Fruit fly (Drosophila melanogaster) whole organism, prepupa: ENCODE results near the gene Cpr92A.

Source experiments
- Blimp-1 ChIP-seq: fragments of 200-800 bp; sonication (Bioruptor generic); optimal IDR thresholded peaks from 3 replicates; lab custom pipeline; 2017; ENCODE audit warnings: missing biosample characterization, missing genetic modification characterization, mild to moderate bottlenecking, moderate library complexity, missing genetic modification reagents
- CG11762 ChIP-seq: fragments of 200-800 bp; sonication (Bioruptor generic); optimal IDR thresholded peaks from 3 replicates; lab custom pipeline; 2016; ENCODE audit warnings: missing biosample characterization, missing genetic modification characterization; ENCODE audit not compliant: insufficient read depth
- CG11902 ChIP-seq: fragments of 200-800 bp; sonication (Bioruptor generic); optimal IDR thresholded peaks from 3 replicates; lab custom pipeline; 2016; ENCODE audit warnings: missing biosample characterization, missing genetic modification characterization
- CG1621 ChIP-seq: fragments of 200-800 bp; sonication (Bioruptor generic); optimal IDR thresholded peaks from 3 replicates; lab custom pipeline; 2018; ENCODE audit warnings: missing biosample characterization, mild to moderate bottlenecking, missing genetic modification characterization
- CG16779 ChIP-seq: fragments of 200-800 bp; sonication (Bioruptor generic); optimal IDR thresholded peaks from 3 replicates; lab custom pipeline; 2017; ENCODE audit warnings: missing biosample characterization, mild to moderate bottlenecking, missing genetic modification characterization
- CG3032 ChIP-seq: fragments of 200-800 bp; optimal IDR thresholded peaks from 2 replicates; lab custom pipeline; 2019; ENCODE audit warnings: missing biosample characterization, mild to moderate bottlenecking, missing genetic modification characterization, moderate library complexity
- CG31627 ChIP-seq: fragments of 200-800 bp; sonication (Bioruptor generic); optimal IDR thresholded peaks from 3 replicates; lab custom pipeline; 2016; ENCODE audit warnings: missing biosample characterization, missing genetic modification characterization
- CG32006 ChIP-seq: fragments of 200-800 bp; sonication (Bioruptor generic); optimal IDR thresholded peaks from 3 replicates; lab custom pipeline; 2017; ENCODE audit warnings: missing biosample characterization, mild to moderate bottlenecking, missing genetic modification characterization
- CG4318 ChIP-seq: fragments of 200-800 bp; sonication (Bioruptor generic); optimal IDR thresholded peaks from 3 replicates; lab custom pipeline; 2017; ENCODE audit warnings: missing biosample characterization, mild to moderate bottlenecking, missing genetic modification characterization
- CG6163 ChIP-seq: fragments of 200-800 bp; sonication (Bioruptor generic); IDR thresholded peaks from 3 replicates; pipeline ENCODE4 v1.3.6; 2022; ENCODE audit warnings: missing biosample characterization, missing genetic modification characterization
- CG6276 ChIP-seq: fragments of 200-800 bp; sonication (Bioruptor generic); optimal IDR thresholded peaks from 2 replicates; lab custom pipeline; 2017; ENCODE audit warnings: missing biosample characterization, mild to moderate bottlenecking, missing genetic modification characterization
- CG6792 ChIP-seq: fragments of 200-800 bp; sonication (Bioruptor generic); optimal IDR thresholded peaks from 3 replicates; lab custom pipeline; 2016; ENCODE audit warnings: missing biosample characterization, missing genetic modification characterization
- CG6808 ChIP-seq: fragments of 200-800 bp; sonication (Bioruptor generic); optimal IDR thresholded peaks from 3 replicates; lab custom pipeline; 2017; ENCODE audit warnings: missing biosample characterization, missing genetic modification characterization, mild to moderate bottlenecking, moderate library complexity, missing genetic modification reagents
- CG7368 ChIP-seq: fragments of 200-800 bp; sonication (Bioruptor generic); optimal IDR thresholded peaks from 3 replicates; lab custom pipeline; 2016; ENCODE audit warnings: missing biosample characterization, missing genetic modification characterization
- Eip78C ChIP-seq: fragments of 200-800 bp; sonication (Bioruptor generic); peaks from one replicate; lab custom pipeline; 2016; ENCODE audit warnings: missing biosample characterization, missing genetic modification characterization
- Ets21C ChIP-seq: fragments of 200-800 bp; sonication (Bioruptor generic); optimal IDR thresholded peaks from 3 replicates; lab custom pipeline; 2016; ENCODE audit warnings: missing biosample characterization, missing genetic modification characterization
- Ets96B ChIP-seq: fragments of 200-800 bp; optimal IDR thresholded peaks from 2 replicates; lab custom pipeline; 2019; ENCODE audit warnings: missing biosample characterization, mild to moderate bottlenecking, missing genetic modification characterization, moderate library complexity
- Gug ChIP-seq: fragments of 200-800 bp; sonication (Bioruptor generic); IDR thresholded peaks from 2 replicates; pipeline ENCODE4 v1.3.6; 2022; ENCODE audit warnings: missing biosample characterization, missing genetic modification characterization
- Hr39 ChIP-seq: fragments of 200-800 bp; sonication (Bioruptor generic); optimal IDR thresholded peaks from 2 replicates; lab custom pipeline; 2016; ENCODE audit warnings: missing biosample characterization, missing genetic modification characterization
- Hr4 ChIP-seq: fragments of 200-800 bp; sonication (Bioruptor generic); optimal IDR thresholded peaks from 3 replicates; lab custom pipeline; 2016; ENCODE audit warnings: missing biosample characterization, missing genetic modification characterization
- Lpt ChIP-seq: fragments of 200-800 bp; sonication (Bioruptor generic); optimal IDR thresholded peaks from 3 replicates; lab custom pipeline; 2016; ENCODE audit warnings: missing biosample characterization, missing genetic modification characterization
- Met ChIP-seq: fragments of 200-800 bp; sonication (Bioruptor generic); optimal IDR thresholded peaks from 3 replicates; lab custom pipeline; 2016; ENCODE audit warnings: missing biosample characterization, missing genetic modification characterization
- OdsH ChIP-seq: fragments of 200-800 bp; sonication (Bioruptor generic); optimal IDR thresholded peaks from 3 replicates; lab custom pipeline; 2016; ENCODE audit warnings: missing biosample characterization, missing genetic modification characterization
- Smox ChIP-seq: fragments of 200-800 bp; sonication (Bioruptor generic); optimal IDR thresholded peaks from 3 replicates; lab custom pipeline; 2016; ENCODE audit warnings: missing biosample characterization, missing genetic modification characterization
- Sox102F ChIP-seq: fragments of 200-800 bp; sonication (Bioruptor generic); optimal IDR thresholded peaks from 2 replicates; lab custom pipeline; 2016; ENCODE audit warnings: missing biosample characterization, mild to moderate bottlenecking, missing genetic modification characterization
- Sox15 ChIP-seq: fragments of 200-800 bp; sonication (Bioruptor generic); optimal IDR thresholded peaks from 3 replicates; lab custom pipeline; 2016; ENCODE audit warnings: missing biosample characterization, missing genetic modification characterization
- achi ChIP-seq: fragments of 200-800 bp; sonication (Bioruptor generic); optimal IDR thresholded peaks from 3 replicates; lab custom pipeline; 2016; ENCODE audit warnings: missing biosample characterization, missing genetic modification characterization
- acj6 ChIP-seq: fragments of 200-800 bp; sonication (Bioruptor generic); optimal IDR thresholded peaks from 3 replicates; lab custom pipeline; 2016; ENCODE audit warnings: missing biosample characterization, missing genetic modification characterization
- dsx ChIP-seq: fragments of 200-800 bp; optimal IDR thresholded peaks from 3 replicates; lab custom pipeline; 2019; ENCODE audit warnings: missing biosample characterization, mild to moderate bottlenecking, missing genetic modification characterization, moderate library complexity; ENCODE audit not compliant: poor library complexity, severe bottlenecking
- fd85E ChIP-seq: fragments of 200-800 bp; sonication (Bioruptor generic); optimal IDR thresholded peaks from 3 replicates; lab custom pipeline; 2016; ENCODE audit warnings: missing biosample characterization, missing genetic modification characterization
- fkh ChIP-seq: fragments of 200-800 bp; sonication (Bioruptor generic); optimal IDR thresholded peaks from 3 replicates; lab custom pipeline; 2017; ENCODE audit warnings: missing biosample characterization, mild to moderate bottlenecking, missing genetic modification characterization, moderate library complexity
- lz ChIP-seq: fragments of 200-800 bp; sonication (Bioruptor generic); optimal IDR thresholded peaks from 3 replicates; lab custom pipeline; 2016; ENCODE audit warnings: missing biosample characterization, missing genetic modification characterization
- pdm3 ChIP-seq: fragments of 200-800 bp; sonication (Bioruptor generic); optimal IDR thresholded peaks from 3 replicates; lab custom pipeline; 2016; ENCODE audit warnings: missing biosample characterization, missing genetic modification characterization
- salr ChIP-seq, 2 experiments: fragments of 200-800 bp; sonication (Bioruptor generic); optimal IDR thresholded peaks; 3 replicates each; lab custom pipeline; 2016 to 2018; ENCODE audit warnings: missing biosample characterization in 2 of 2, missing genetic modification characterization in 2 of 2, mild to moderate bottlenecking in 1 of 2
- spab ChIP-seq: fragments of 200-800 bp; sonication (Bioruptor generic); optimal IDR thresholded peaks from 2 replicates; lab custom pipeline; 2017; ENCODE audit warnings: missing biosample characterization, mild to moderate bottlenecking, missing genetic modification characterization, missing genetic modification reagents
- ss ChIP-seq, 2 experiments: fragments of 200-800 bp; sonication (Bioruptor generic); optimal IDR thresholded peaks; 2 replicates in 1 of 2; 3 replicates in 1 of 2; lab custom pipeline; 2017 to 2018; ENCODE audit warnings: mild to moderate bottlenecking in 2 of 2, missing biosample characterization in 2 of 2, missing genetic modification characterization in 2 of 2, moderate library complexity in 1 of 2
- svp ChIP-seq: fragments of 200-800 bp; sonication (Bioruptor generic); peaks from one replicate; lab custom pipeline; 2016; ENCODE audit warnings: missing biosample characterization, missing genetic modification characterization
- topi ChIP-seq: fragments of 200-800 bp; sonication (Bioruptor generic); optimal IDR thresholded peaks from 3 replicates; lab custom pipeline; 2016; ENCODE audit warnings: missing biosample characterization, missing genetic modification characterization
- vri ChIP-seq: fragments of 200-800 bp; sonication (Bioruptor generic); optimal IDR thresholded peaks from 3 replicates; lab custom pipeline; 2016; ENCODE audit warnings: missing biosample characterization, mild to moderate bottlenecking, missing genetic modification characterization

Gene Cpr92A

dm6 chr3R:19612908-19613431 lies 14.2 kb upstream of the Cpr92A start, which contains the start of gene CG16727:
Gene CG16727 (plus strand): TSS chr3R:19613381.
- TF ChIP-seq CG6163 (GFP tag; lab: Robert Waterston, UW) (no peak), OdsH (GFP tag; lab: Kevin White, UChicago) (no peak), fkh (peak; percentile 77)

- TF ChIP-seq CG1621 (tag; lab: Kevin White, UChicago) (no peak), CG32006 (GFP tag; lab: Kevin White, UChicago) (no peak), Met (no peak), CG16779 (tag; lab: Kevin White, UChicago) (no peak), fkh (peak; percentile 10), Ets96B (no peak), Sox102F (GFP tag; lab: Kevin White, UChicago) (no peak), lz (GFP tag; lab: Kevin White, UChicago) (no peak)
- TF ChIP-seq, all 60 proteins: peak for 1
These were observed 11.2 kb upstream of the Cpr92A start, which contains the start of gene CG17752 for dm6 chr3R:19609925-19610324. Gene CG17752 (plus strand): TSS chr3R:19610225.

- TF ChIP-seq ss (GFP tag; optimal IDR thresholded peaks at IDR 0.05; lab: Kevin White, UChicago) (no peak), spab (GFP tag; lab: Kevin White, UChicago) (no peak), achi (GFP tag; lab: Kevin White, UChicago) (no peak), fkh (no peak), CG4318 (GFP tag; lab: Kevin White, UChicago) (no peak), topi (GFP tag; lab: Kevin White, UChicago) (no peak), CG11762 (no peak), pdm3 (GFP tag; lab: Kevin White, UChicago) (no peak), fd85E (GFP tag; lab: Kevin White, UChicago) (no peak), CG32006 (GFP tag; lab: Kevin White, UChicago) (no peak), Sox15 (GFP tag; lab: Kevin White, UChicago) (no peak), CG3032 (tag; lab: Kevin White, UChicago) (no peak), CG1621 (tag; lab: Kevin White, UChicago) (no peak), Gug (GFP tag; lab: Robert Waterston, UW) (no peak)
These were observed 8.2 kb upstream of the Cpr92A start, which contains the start of gene CG17751 for dm6 chr3R:19606954-19607353. Gene CG17751 (plus strand): TSS chr3R:19607254.

dm6 chr3R:19602996-19603395 lies 4.2 kb upstream of the Cpr92A start, which contains the start of gene CG7342:
Gene CG7342 (plus strand): TSS chr3R:19603375.
- TF ChIP-seq Eip78C (GFP tag; lab: Kevin White, UChicago) (no peak), Smox (peak; percentile 65), dsx (GFP tag; lab: Kevin White, UChicago) (no peak), CG6163 (GFP tag; lab: Robert Waterston, UW) (no peak), lz (GFP tag; lab: Kevin White, UChicago) (peak; percentile 51), Met (peak; percentile 67), Hr39 (peak; percentile 65), Sox102F (GFP tag; lab: Kevin White, UChicago) (peak; percentile 71), Ets21C (GFP tag; lab: Kevin White, UChicago) (peak; percentile 31), CG6808 (GFP tag; lab: Kevin White, UChicago) (no peak), CG4318 (GFP tag; lab: Kevin White, UChicago) (no peak), CG11762 (no peak), vri (GFP tag; lab: Kevin White, UChicago) (peak; percentile 67), CG31627 (GFP tag; lab: Kevin White, UChicago) (peak; percentile 64), svp (GFP tag; lab: Kevin White, UChicago) (peak; percentile 83), CG11902 (GFP tag; lab: Kevin White, UChicago) (no peak)
- TF ChIP-seq, all 60 proteins: peak for 9

dm6 chr3R:19600335-19600734 lies 1.6 kb upstream of the Cpr92A start, which contains the start of gene CG7333:
Gene CG7333 (plus strand): TSS chr3R:19600635.
- no peak for TF ChIP-seq Lpt (GFP tag; lab: Kevin White, UChicago)
- no peak for TF ChIP-seq salr (GFP tag; optimal IDR thresholded peaks at IDR 0.05; lab: Kevin White, UChicago)
- TF ChIP-seq CG6792: no peak
- TF ChIP-seq topi (GFP tag; lab: Kevin White, UChicago): no peak
- TF ChIP-seq CG7368 (GFP tag; lab: Kevin White, UChicago): no peak
- TF ChIP-seq fkh: no peak
- TF ChIP-seq ss (GFP tag; optimal IDR thresholded peaks at IDR 0.05; lab: Kevin White, UChicago): no peak
- no peak for TF ChIP-seq CG6276 (GFP tag; lab: Kevin White, UChicago)
- TF ChIP-seq dsx (GFP tag; lab: Kevin White, UChicago): no peak
- no peak for TF ChIP-seq acj6
- TF ChIP-seq CG6808 (GFP tag; lab: Kevin White, UChicago): no peak
- TF ChIP-seq Hr4: no peak
- no peak for TF ChIP-seq CG11902 (GFP tag; lab: Kevin White, UChicago)
- TF ChIP-seq Blimp-1: no peak
